Worm (Caenorhabditis elegans): ENCODE measurements around the gene gly-11.

DNA sequence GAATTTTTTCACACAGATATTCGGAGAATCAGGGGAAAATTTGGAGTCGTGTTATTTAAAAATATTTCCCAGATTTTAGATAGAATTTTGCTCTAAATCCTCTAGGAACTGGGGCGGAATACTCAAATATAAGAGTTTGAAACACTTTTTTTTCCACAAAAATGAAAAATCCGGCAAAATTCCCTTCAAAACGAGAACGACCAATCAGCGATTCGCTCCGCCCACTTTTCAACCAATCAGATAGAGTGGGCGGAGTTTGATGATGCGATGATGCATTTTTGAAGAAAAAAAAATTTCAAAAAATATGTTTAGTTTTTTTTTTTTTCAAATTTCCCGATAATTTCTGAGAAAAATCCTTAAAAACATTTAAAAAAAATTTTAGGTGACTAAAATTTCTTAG, 12.6 kb downstream of the gly-11 start:
- no peak for TF ChIP-seq nhr-27 (tag; optimal IDR thresholded peaks at IDR 0.05)
- TF ChIP-seq lsy-27 (tag; optimal IDR thresholded peaks at IDR 0.05; ENCODE audit: borderline replicate concordance, insufficient read depth) = no peak
- no peak for TF ChIP-seq F57A8.1 (GFP tag; optimal IDR thresholded peaks at IDR 0.05)
- TF ChIP-seq zfh-2 (GFP tag; conservative IDR thresholded peaks at IDR 0.05) = no peak
- no peak for TF ChIP-seq F52B5.7 (tag; optimal IDR thresholded peaks at IDR 0.05)
- TF ChIP-seq mxl-1 (tag; optimal IDR thresholded peaks at IDR 0.05) = no peak
- TF ChIP-seq ekl-4 (GFP tag; IDR thresholded peaks at IDR 0.05) = no peak
